Fruit fly (Drosophila melanogaster): ENCODE data around the gene Prosbeta4.

Prosbeta4 gene

dm6 chr2L:16710677-16711076 is 21.3 kb downstream of the Prosbeta4 start:
- TF ChIP-seq bab1 (GFP tag; optimal IDR thresholded peaks at IDR 0.05), result no peak
- no peak for TF ChIP-seq CG11617 (GFP tag; optimal IDR thresholded peaks at IDR 0.05)
- no peak for TF ChIP-seq kay (GFP tag; ENCODE audit: borderline replicate concordance)
- TF ChIP-seq Mnt (GFP tag; optimal IDR thresholded peaks at IDR 0.05), result no peak
- TF ChIP-seq CG12768 (GFP tag; optimal IDR thresholded peaks at IDR 0.05), result no peak
- TF ChIP-seq Hr96 (GFP tag; optimal IDR thresholded peaks at IDR 0.05), result no peak
- TF ChIP-seq pad (GFP tag; optimal IDR thresholded peaks at IDR 0.05), result no peak
- TF ChIP-seq Crg-1 (GFP tag; optimal IDR thresholded peaks at IDR 0.05), result no peak
- no peak for TF ChIP-seq Clk (GFP tag; optimal IDR thresholded peaks at IDR 0.05)
- TF ChIP-seq CG14711 (tag; optimal IDR thresholded peaks at IDR 0.05), result no peak
- TF ChIP-seq tj (GFP tag; optimal IDR thresholded peaks at IDR 0.05), result no peak

dm6 chr2L:16710234-16710633 is 21.7 kb downstream of the Prosbeta4 start:
- TF ChIP-seq CG7045 (GFP tag; optimal IDR thresholded peaks at IDR 0.05) (no peak), CG1620 (GFP tag; optimal IDR thresholded peaks at IDR 0.05) (no peak), toe (GFP tag; optimal IDR thresholded peaks at IDR 0.05) (no peak), ovo (GFP tag; optimal IDR thresholded peaks at IDR 0.05) (no peak), CG14711 (tag; optimal IDR thresholded peaks at IDR 0.05) (no peak), pad (GFP tag; optimal IDR thresholded peaks at IDR 0.05) (no peak), bab1 (GFP tag; optimal IDR thresholded peaks at IDR 0.05) (no peak), CG11617 (GFP tag; optimal IDR thresholded peaks at IDR 0.05) (no peak), cnc (optimal IDR thresholded peaks at IDR 0.05) (no peak), Clk (GFP tag; optimal IDR thresholded peaks at IDR 0.05) (no peak), CG7101 (tag; optimal IDR thresholded peaks at IDR 0.05) (no peak), tj (GFP tag; optimal IDR thresholded peaks at IDR 0.05) (no peak), CG12768 (GFP tag; optimal IDR thresholded peaks at IDR 0.05) (no peak), Crg-1 (GFP tag; optimal IDR thresholded peaks at IDR 0.05) (no peak), CG33017 (tag; optimal IDR thresholded peaks at IDR 0.05) (no peak)

dm6 chr2L:16709693-16710092 is 22.2 kb downstream of the Prosbeta4 start:
- TF ChIP-seq CG11617 (GFP tag; optimal IDR thresholded peaks at IDR 0.05) (peak; percentile 38), CG1620 (GFP tag; optimal IDR thresholded peaks at IDR 0.05) (no peak), Mnt (GFP tag; optimal IDR thresholded peaks at IDR 0.05) (no peak), CG33017 (tag; optimal IDR thresholded peaks at IDR 0.05) (peak; percentile 67), pad (GFP tag; optimal IDR thresholded peaks at IDR 0.05) (no peak), CG7101 (tag; optimal IDR thresholded peaks at IDR 0.05) (peak; percentile 23), tj (GFP tag; optimal IDR thresholded peaks at IDR 0.05) (peak; percentile 29), Crg-1 (GFP tag; optimal IDR thresholded peaks at IDR 0.05) (no peak), kay (GFP tag; ENCODE audit: borderline replicate concordance) (no peak), CG5204 (GFP tag; optimal IDR thresholded peaks at IDR 0.05) (peak; percentile 62), toe (GFP tag; optimal IDR thresholded peaks at IDR 0.05) (no peak), CG7045 (GFP tag; optimal IDR thresholded peaks at IDR 0.05) (peak; percentile 53), Hr96 (GFP tag; optimal IDR thresholded peaks at IDR 0.05) (no peak), CG14711 (tag; optimal IDR thresholded peaks at IDR 0.05) (no peak), cnc (optimal IDR thresholded peaks at IDR 0.05) (no peak), cic (GFP tag; optimal IDR thresholded peaks at IDR 0.05) (no peak)

dm6 chr2L:16706882-16707775 is 24.8 kb downstream of the Prosbeta4 start:
- TF ChIP-seq pad (GFP tag; optimal IDR thresholded peaks at IDR 0.05) (no peak), tj (GFP tag; optimal IDR thresholded peaks at IDR 0.05) (peak; percentile 83), ovo (GFP tag; optimal IDR thresholded peaks at IDR 0.05) (no peak), Clk (GFP tag; optimal IDR thresholded peaks at IDR 0.05) (no peak), Crg-1 (GFP tag; optimal IDR thresholded peaks at IDR 0.05) (no peak), bab1 (GFP tag; optimal IDR thresholded peaks at IDR 0.05) (peak; percentile 22), Hr96 (GFP tag; optimal IDR thresholded peaks at IDR 0.05) (no peak), CG1620 (GFP tag; optimal IDR thresholded peaks at IDR 0.05) (no peak), toe (GFP tag; optimal IDR thresholded peaks at IDR 0.05) (no peak), CG7101 (tag; optimal IDR thresholded peaks at IDR 0.05) (no peak), cic (GFP tag; optimal IDR thresholded peaks at IDR 0.05) (no peak), CG12768 (GFP tag; optimal IDR thresholded peaks at IDR 0.05) (no peak), CG5204 (GFP tag; optimal IDR thresholded peaks at IDR 0.05) (no peak), kay (GFP tag; ENCODE audit: borderline replicate concordance) (peak; percentile 49), Mnt (GFP tag; optimal IDR thresholded peaks at IDR 0.05) (no peak), CG7045 (GFP tag; optimal IDR thresholded peaks at IDR 0.05) (no peak), CG33017 (tag; optimal IDR thresholded peaks at IDR 0.05) (no peak), CG14711 (tag; optimal IDR thresholded peaks at IDR 0.05) (no peak), cnc (optimal IDR thresholded peaks at IDR 0.05) (no peak), CG11617 (GFP tag; optimal IDR thresholded peaks at IDR 0.05) (no peak)

dm6 chr2L:16703753-16704152 is 28.2 kb downstream of the Prosbeta4 start:
- TF ChIP-seq cic (GFP tag; optimal IDR thresholded peaks at IDR 0.05) (no peak), CG12768 (GFP tag; optimal IDR thresholded peaks at IDR 0.05) (no peak), ovo (GFP tag; optimal IDR thresholded peaks at IDR 0.05) (no peak), CG14711 (tag; optimal IDR thresholded peaks at IDR 0.05) (no peak), CG5204 (GFP tag; optimal IDR thresholded peaks at IDR 0.05) (peak; percentile 74), pad (GFP tag; optimal IDR thresholded peaks at IDR 0.05) (no peak), CG1620 (GFP tag; optimal IDR thresholded peaks at IDR 0.05) (peak; percentile 66), Mnt (GFP tag; optimal IDR thresholded peaks at IDR 0.05) (peak; percentile 26), CG33017 (tag; optimal IDR thresholded peaks at IDR 0.05) (peak; percentile 15), toe (GFP tag; optimal IDR thresholded peaks at IDR 0.05) (peak; percentile 71), bab1 (GFP tag; optimal IDR thresholded peaks at IDR 0.05) (peak; percentile 72), tj (GFP tag; optimal IDR thresholded peaks at IDR 0.05) (peak; percentile 4), kay (GFP tag; ENCODE audit: borderline replicate concordance) (peak; percentile 73), Clk (GFP tag; optimal IDR thresholded peaks at IDR 0.05) (no peak), cnc (optimal IDR thresholded peaks at IDR 0.05) (no peak), CG7101 (tag; optimal IDR thresholded peaks at IDR 0.05) (peak; percentile 56), Crg-1 (GFP tag; optimal IDR thresholded peaks at IDR 0.05) (peak; percentile 58), CG11617 (GFP tag; optimal IDR thresholded peaks at IDR 0.05) (peak; percentile 43), Hr96 (GFP tag; optimal IDR thresholded peaks at IDR 0.05) (peak; percentile 29), CG7045 (GFP tag; optimal IDR thresholded peaks at IDR 0.05) (peak; percentile 62)

All from whole organism, adult.